ENCODE assay signal across 1 fruit fly cellular context in the genomic region with DNA sequence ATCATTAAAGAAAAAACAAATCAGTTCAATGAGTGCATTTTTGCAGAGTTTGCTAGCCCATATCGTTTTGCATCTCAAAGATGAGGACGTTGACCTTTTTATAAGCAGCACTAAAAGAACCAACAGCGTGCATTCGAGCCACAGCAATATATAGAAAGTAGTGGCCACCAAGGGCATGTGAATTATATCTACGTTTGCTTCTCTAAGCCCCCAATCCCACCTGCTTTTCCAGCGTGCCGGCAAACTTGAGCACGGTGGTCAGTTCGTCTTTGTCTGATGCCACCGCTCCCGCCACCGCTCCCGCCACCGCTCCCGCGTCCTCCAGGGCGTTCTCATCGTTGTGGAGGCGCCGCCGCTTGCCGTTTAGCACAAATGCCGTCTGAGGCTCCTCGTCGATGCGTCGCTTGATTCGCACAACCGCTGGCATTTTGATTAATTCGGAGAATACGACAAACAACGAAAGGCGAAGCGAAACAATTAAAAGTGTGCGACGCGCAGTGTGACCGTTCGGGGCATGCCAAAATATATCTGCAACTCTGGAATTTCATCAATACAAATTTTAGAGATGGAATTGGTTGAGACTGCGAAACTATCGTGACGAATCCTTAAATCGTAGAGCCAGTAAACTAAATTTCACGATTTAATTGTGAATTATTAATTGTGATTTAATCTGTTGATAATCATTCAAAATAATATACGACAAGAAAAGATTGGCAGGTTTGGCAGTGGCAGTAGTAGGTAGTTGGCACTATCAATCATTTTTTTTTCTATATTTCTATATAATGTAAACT.
TF ChIP-seq lines count a peak whose summit lies in the region.

No protein-coding gene starts in this region.

TF ChIP-seq in whole organism, embryonic, 481 proteins besides CTCF, POLR2A, EP300 and RAD21 (continued from another document):
- no peak for TF ChIP-seq prd (optimal IDR thresholded peaks at IDR 0.05; lab: Kevin White, UChicago)
- peak; percentile 62; the same call in 2 of the 3 replicates for TF ChIP-seq prd (GFP tag; IDR thresholded peaks at IDR 0.05; lab: Robert Waterston, UW)
- TF ChIP-seq CG1792 (GFP tag; optimal IDR thresholded peaks at IDR 0.05; lab: Kevin White, UChicago), result peak; percentile 16
- no peak for TF ChIP-seq Awh (GFP tag; IDR thresholded peaks at IDR 0.05; lab: Robert Waterston, UW)
- peak; percentile 39 for TF ChIP-seq Sox100B (GFP tag; optimal IDR thresholded peaks at IDR 0.05; lab: Kevin White, UChicago)
- no peak for TF ChIP-seq zf30C (GFP tag; optimal IDR thresholded peaks at IDR 0.05; lab: Kevin White, UChicago)
- TF ChIP-seq gro (GFP tag; optimal IDR thresholded peaks at IDR 0.05; lab: Kevin White, UChicago), result peak; percentile 29
- no peak for TF ChIP-seq CG17612 (GFP tag; IDR thresholded peaks at IDR 0.05; lab: Robert Waterston, UW)
- TF ChIP-seq E2f1 (GFP tag; IDR thresholded peaks at IDR 0.05; lab: Robert Waterston, UW), result peak; percentile 40; the same call in 1 of the 2 replicates
- TF ChIP-seq Dbx (GFP tag; IDR thresholded peaks at IDR 0.05; lab: Robert Waterston, UW), result peak; percentile 27; the same call in 1 of the 3 replicates
- TF ChIP-seq exex (tag; optimal IDR thresholded peaks at IDR 0.05; lab: Kevin White, UChicago), result no peak
- TF ChIP-seq Hsf (GFP tag; optimal IDR thresholded peaks at IDR 0.05; lab: Kevin White, UChicago), result peak; percentile 62
- peak; percentile 12; the same call in 1 of the 3 replicates for TF ChIP-seq ken (GFP tag; IDR thresholded peaks at IDR 0.05; lab: Robert Waterston, UW)
- no peak for TF ChIP-seq sc (optimal IDR thresholded peaks at IDR 0.05; lab: Kevin White, UChicago)
- TF ChIP-seq sc (GFP tag; optimal IDR thresholded peaks at IDR 0.05; lab: Kevin White, UChicago), result no peak
- peak; percentile 88 for TF ChIP-seq BEAF-32 (GFP tag; optimal IDR thresholded peaks at IDR 0.05; lab: Kevin White, UChicago)
- no peak for TF ChIP-seq HHEX (GFP tag; optimal IDR thresholded peaks at IDR 0.05; lab: Kevin White, UChicago)
- TF ChIP-seq CG1832 (GFP tag; optimal IDR thresholded peaks at IDR 0.05; lab: Kevin White, UChicago), result no peak
- TF ChIP-seq ssp (GFP tag; IDR thresholded peaks at IDR 0.05; lab: Robert Waterston, UW), result no peak
- TF ChIP-seq Dad (GFP tag; optimal IDR thresholded peaks at IDR 0.05; lab: Kevin White, UChicago), result no peak
- TF ChIP-seq B-H2 (GFP tag; optimal IDR thresholded peaks at IDR 0.05; lab: Kevin White, UChicago), result peak; percentile 31
- TF ChIP-seq gcm2 (GFP tag; optimal IDR thresholded peaks at IDR 0.05; lab: Kevin White, UChicago), result no peak
- TF ChIP-seq CG11247 (GFP tag; IDR thresholded peaks at IDR 0.05; lab: Robert Waterston, UW), result no peak; the same call in 1 of the 2 replicates
- TF ChIP-seq Deaf1 (tag; optimal IDR thresholded peaks at IDR 0.05; lab: Kevin White, UChicago), result peak; percentile 39
- TF ChIP-seq CG16779 (GFP tag; IDR thresholded peaks at IDR 0.05; lab: Robert Waterston, UW), result no peak
- TF ChIP-seq sd (tag; optimal IDR thresholded peaks at IDR 0.05; lab: Kevin White, UChicago), result peak; percentile 95
- no peak for TF ChIP-seq CG3163 (GFP tag; optimal IDR thresholded peaks at IDR 0.05; lab: Kevin White, UChicago)
- TF ChIP-seq CG16815 (GFP tag; optimal IDR thresholded peaks at IDR 0.05; lab: Kevin White, UChicago), result no peak
- peak; percentile 72 for TF ChIP-seq CG6791 (GFP tag; IDR thresholded peaks at IDR 0.05; lab: Robert Waterston, UW; ENCODE audit: partially characterized antibody)
- peak; percentile 60; the same call in 1 of the 3 replicates for TF ChIP-seq CG11456 (GFP tag; IDR thresholded peaks at IDR 0.05; lab: Robert Waterston, UW)
- TF ChIP-seq CG10543 (GFP tag; optimal IDR thresholded peaks at IDR 0.05; lab: Kevin White, UChicago), result no peak
- TF ChIP-seq MBD-R2 (GFP tag; IDR thresholded peaks at IDR 0.05; lab: Robert Waterston, UW), result peak; percentile 92
- no peak for TF ChIP-seq CG6765 (GFP tag; optimal IDR thresholded peaks at IDR 0.05; lab: Kevin White, UChicago)
- no peak for TF ChIP-seq CG1647 (GFP tag; optimal IDR thresholded peaks at IDR 0.05; lab: Kevin White, UChicago)
- peak; percentile 37 for TF ChIP-seq CG9609 (GFP tag; optimal IDR thresholded peaks at IDR 0.05; lab: Kevin White, UChicago)
- no peak for TF ChIP-seq CG11093 (GFP tag; IDR thresholded peaks at IDR 0.05; lab: Robert Waterston, UW)
- peak; percentile 47 for TF ChIP-seq CG8944 (GFP tag; optimal IDR thresholded peaks at IDR 0.05; lab: Kevin White, UChicago)
- no peak for TF ChIP-seq CG10979 (tag; optimal IDR thresholded peaks at IDR 0.05; lab: Kevin White, UChicago)
- TF ChIP-seq CG14860 (GFP tag; IDR thresholded peaks at IDR 0.05; lab: Robert Waterston, UW; ENCODE audit: partially characterized antibody), result peak; percentile 54
- TF ChIP-seq pita (GFP tag; optimal IDR thresholded peaks at IDR 0.05; lab: Kevin White, UChicago), result no peak
- TF ChIP-seq CG43689 (GFP tag; IDR thresholded peaks at IDR 0.05; lab: Robert Waterston, UW), result no peak
- no peak for TF ChIP-seq CG30431 (GFP tag; optimal IDR thresholded peaks at IDR 0.05; lab: Kevin White, UChicago)
- TF ChIP-seq pan (optimal IDR thresholded peaks at IDR 0.05; lab: Kevin White, UChicago), result no peak
- TF ChIP-seq pan (GFP tag; optimal IDR thresholded peaks at IDR 0.05 in 1 of 2, IDR thresholded peaks at IDR 0.05 in 1 of 2), result no peak
- peak; percentile 73 for TF ChIP-seq CG2129 (GFP tag; IDR thresholded peaks at IDR 0.05; lab: Robert Waterston, UW; ENCODE audit: partially characterized antibody)
- peak; percentile 66 for TF ChIP-seq CG31441 (GFP tag; IDR thresholded peaks at IDR 0.05; lab: Robert Waterston, UW)
- peak; percentile 34 for TF ChIP-seq tup (GFP tag; optimal IDR thresholded peaks at IDR 0.05; lab: Kevin White, UChicago)
- no peak for TF ChIP-seq ro (GFP tag; IDR thresholded peaks at IDR 0.05; lab: Robert Waterston, UW)
- peak; percentile 74; the same call in 1 of the 2 replicates for TF ChIP-seq sna (GFP tag; IDR thresholded peaks at IDR 0.05; lab: Robert Waterston, UW; ENCODE audit: partially characterized antibody)
- TF ChIP-seq Bdp1 (GFP tag; optimal IDR thresholded peaks at IDR 0.05; lab: Kevin White, UChicago), result peak; percentile 18
- TF ChIP-seq Usf (GFP tag; optimal IDR thresholded peaks at IDR 0.05; lab: Kevin White, UChicago), result no peak
- peak; percentile 47 for TF ChIP-seq fu2 (GFP tag; optimal IDR thresholded peaks at IDR 0.05; lab: Kevin White, UChicago)
- TF ChIP-seq Ada2b (GFP tag; IDR thresholded peaks at IDR 0.05; lab: Robert Waterston, UW), result no peak
- TF ChIP-seq CG4820 (GFP tag; optimal IDR thresholded peaks at IDR 0.05; lab: Kevin White, UChicago), result peak; percentile 42
- TF ChIP-seq Hr39 (optimal IDR thresholded peaks at IDR 0.05; lab: Kevin White, UChicago), result no peak
- TF ChIP-seq knrl (GFP tag; IDR thresholded peaks at IDR 0.05; lab: Robert Waterston, UW; ENCODE audit: partially characterized antibody), result peak; percentile 83
- TF ChIP-seq cas (GFP tag; IDR thresholded peaks at IDR 0.05; lab: Robert Waterston, UW), result no peak
- peak; percentile 44 for TF ChIP-seq CG13424 (tag; optimal IDR thresholded peaks at IDR 0.05; lab: Kevin White, UChicago)
- TF ChIP-seq jumu (GFP tag; optimal IDR thresholded peaks at IDR 0.05; lab: Kevin White, UChicago), result peak; percentile 28
- TF ChIP-seq Ets65A (GFP tag; lab: Kevin White, UChicago), result peak; percentile 95
- no peak for TF ChIP-seq CG6254 (GFP tag; optimal IDR thresholded peaks at IDR 0.05; lab: Kevin White, UChicago)
- peak; percentile 59; the same call in 1 of the 2 replicates for TF ChIP-seq hbn (GFP tag; IDR thresholded peaks at IDR 0.05; lab: Robert Waterston, UW; ENCODE audit: partially characterized antibody)
- TF ChIP-seq CoRest (tag; optimal IDR thresholded peaks at IDR 0.05; lab: Kevin White, UChicago), result peak; percentile 53
- peak; percentile 66 for TF ChIP-seq CG15514 (GFP tag; optimal IDR thresholded peaks at IDR 0.05; lab: Kevin White, UChicago)
- no peak for TF ChIP-seq fd96Cb (tag; optimal IDR thresholded peaks at IDR 0.05; lab: Kevin White, UChicago)
- peak; percentile 75 for TF ChIP-seq vnd (GFP tag; IDR thresholded peaks at IDR 0.05; lab: Robert Waterston, UW; ENCODE audit: partially characterized antibody)
- TF ChIP-seq usp (GFP tag; optimal IDR thresholded peaks at IDR 0.05; lab: Kevin White, UChicago), result no peak
- peak; percentile 88 for TF ChIP-seq row (GFP tag; IDR thresholded peaks at IDR 0.05; lab: Robert Waterston, UW)
- TF ChIP-seq HLH4C (GFP tag; IDR thresholded peaks at IDR 0.05; lab: Robert Waterston, UW; ENCODE audit: partially characterized antibody), result peak; percentile 71
- TF ChIP-seq D19B (GFP tag; optimal IDR thresholded peaks at IDR 0.05; lab: Kevin White, UChicago), result no peak
- peak; percentile 36 for TF ChIP-seq maf-S (GFP tag; optimal IDR thresholded peaks at IDR 0.05; lab: Kevin White, UChicago)
- peak; percentile 27 for TF ChIP-seq ems (GFP tag; optimal IDR thresholded peaks at IDR 0.05; lab: Kevin White, UChicago)
- TF ChIP-seq disco-r (GFP tag; optimal IDR thresholded peaks at IDR 0.05; lab: Kevin White, UChicago), result peak; percentile 61
- TF ChIP-seq ftz-f1 (GFP tag; optimal IDR thresholded peaks at IDR 0.05; lab: Kevin White, UChicago), result no peak
- TF ChIP-seq CG12744 (GFP tag; optimal IDR thresholded peaks at IDR 0.05; lab: Kevin White, UChicago), result no peak
